Worm (Caenorhabditis elegans) whole organism, L3 larva: ENCODE measurements around the gene dpy-4.

ENCODE experiments used
- R02D3.7 ChIP-seq: fragments of 150-350 bp; optimal IDR thresholded peaks from 2 replicates; lab custom pipeline; 2014; ENCODE audit warnings: missing biosample characterization, missing genetic modification characterization
- aly-2 ChIP-seq: fragments of 150-350 bp; optimal IDR thresholded peaks from 2 replicates; lab custom pipeline; 2014; ENCODE audit warnings: missing biosample characterization, missing genetic modification characterization
- ama-1 ChIP-seq: fragments of 150-350 bp; optimal IDR thresholded peaks from 2 replicates; lab custom pipeline; 2018
- ceh-16 ChIP-seq: sonication (generic microtip); optimal IDR thresholded peaks from 2 replicates; lab custom pipeline; 2017; ENCODE audit warnings: missing biosample characterization, missing genetic modification characterization
- ceh-28 ChIP-seq: fragments of 150-350 bp; optimal IDR thresholded peaks from 2 replicates; lab custom pipeline; 2014; ENCODE audit warnings: missing biosample characterization, missing genetic modification reagents, missing genetic modification characterization
- ceh-82 ChIP-seq: fragments of 150-350 bp; optimal IDR thresholded peaks from 2 replicates; lab custom pipeline; 2014; ENCODE audit warnings: missing biosample characterization, missing genetic modification characterization
- ceh-9 ChIP-seq: sonication (generic microtip); optimal IDR thresholded peaks from 2 replicates; lab custom pipeline; 2018; ENCODE audit warnings: missing biosample characterization, missing genetic modification characterization
- daf-12 ChIP-seq: fragments of 150-350 bp; optimal IDR thresholded peaks from 2 replicates; lab custom pipeline; 2014; ENCODE audit warnings: missing biosample characterization, missing genetic modification reagents, missing genetic modification characterization
- egl-27 ChIP-seq: sonication (generic microtip); optimal IDR thresholded peaks from 4 replicates; lab custom pipeline; 2017; ENCODE audit warnings: missing biosample characterization, missing genetic modification reagents, missing genetic modification characterization
- egl-5 ChIP-seq: fragments of 150-350 bp; optimal IDR thresholded peaks from 2 replicates; lab custom pipeline; 2017; ENCODE audit warnings: missing biosample characterization, missing genetic modification reagents, missing genetic modification characterization, inconsistent platforms
- elt-1 ChIP-seq: fragments of 150-350 bp; optimal IDR thresholded peaks from 2 replicates; lab custom pipeline; 2014; ENCODE audit warnings: missing biosample characterization, missing genetic modification characterization
- elt-2 ChIP-seq: sonication (generic microtip); optimal IDR thresholded peaks from 2 replicates; lab custom pipeline; 2016; ENCODE audit warnings: missing genetic modification reagents, mild to moderate bottlenecking, missing genetic modification characterization, missing compliant biosample characterization
- elt-3 ChIP-seq, 3 experiments: fragments of 150-350 bp in 1 of 3; sonication (generic microtip) in 2 of 3; optimal IDR thresholded peaks; 2 replicates in 2 of 3; 4 replicates in 1 of 3; lab custom pipeline; 2014 to 2017; ENCODE audit warnings: missing biosample characterization in 3 of 3, missing genetic modification characterization in 3 of 3
- eor-1 ChIP-seq, 2 experiments: fragments of 150-350 bp; optimal IDR thresholded peaks; 2 replicates each; lab custom pipeline; 2014 to 2018; ENCODE audit warnings: missing biosample characterization in 2 of 2, missing genetic modification characterization in 2 of 2
- fkh-10 ChIP-seq: sonication (generic microtip); optimal IDR thresholded peaks from 2 replicates; lab custom pipeline; 2017; ENCODE audit warnings: missing biosample characterization, missing genetic modification reagents, missing genetic modification characterization
- fkh-2 ChIP-seq: fragments of 150-350 bp; optimal IDR thresholded peaks from 2 replicates; lab custom pipeline; 2014; ENCODE audit warnings: missing biosample characterization, missing genetic modification reagents, missing genetic modification characterization
- fos-1 ChIP-seq: fragments of 150-350 bp; optimal IDR thresholded peaks from 2 replicates; lab custom pipeline; 2014; ENCODE audit warnings: missing biosample characterization, missing genetic modification characterization
- jun-1 ChIP-seq: fragments of 150-350 bp; optimal IDR thresholded peaks from 2 replicates; lab custom pipeline; 2014; ENCODE audit warnings: missing biosample characterization, missing genetic modification reagents, missing genetic modification characterization
- lin-15B ChIP-seq: fragments of 150-350 bp; optimal IDR thresholded peaks from 2 replicates; lab custom pipeline; 2014; ENCODE audit warnings: missing biosample characterization, missing genetic modification characterization
- lin-39 ChIP-seq: fragments of 150-350 bp; optimal IDR thresholded peaks from 2 replicates; lab custom pipeline; 2018; ENCODE audit warnings: missing biosample characterization, missing genetic modification reagents, missing genetic modification characterization
- mdl-1 ChIP-seq: fragments of 150-350 bp; optimal IDR thresholded peaks from 2 replicates; lab custom pipeline; 2014; ENCODE audit warnings: missing biosample characterization, missing genetic modification characterization
- mml-1 ChIP-seq: fragments of 150-350 bp; sonication (generic microtip); optimal IDR thresholded peaks from 3 replicates; lab custom pipeline; 2014; ENCODE audit warnings: missing biosample characterization, missing genetic modification characterization
- nhr-11 ChIP-seq: fragments of 150-350 bp; optimal IDR thresholded peaks from 2 replicates; lab custom pipeline; 2014; ENCODE audit warnings: missing biosample characterization, missing genetic modification characterization
- nhr-12 ChIP-seq: fragments of 150-350 bp; optimal IDR thresholded peaks from 2 replicates; lab custom pipeline; 2014; ENCODE audit warnings: missing biosample characterization, missing genetic modification characterization
- nhr-237 ChIP-seq: fragments of 150-350 bp; optimal IDR thresholded peaks from 2 replicates; lab custom pipeline; 2014; ENCODE audit warnings: missing biosample characterization, missing genetic modification characterization
- nhr-25 ChIP-seq: sonication (generic microtip); optimal IDR thresholded peaks from 2 replicates; lab custom pipeline; 2017; ENCODE audit warnings: missing biosample characterization, missing genetic modification characterization
- nhr-28 ChIP-seq: fragments of 150-350 bp; optimal IDR thresholded peaks from 2 replicates; lab custom pipeline; 2014; ENCODE audit warnings: missing biosample characterization, missing genetic modification characterization
- nhr-43 ChIP-seq: sonication (generic microtip); optimal IDR thresholded peaks from 2 replicates; lab custom pipeline; 2016; ENCODE audit warnings: mild to moderate bottlenecking, missing genetic modification characterization, missing compliant biosample characterization; ENCODE audit not compliant: poor library complexity, severe bottlenecking
- nhr-67 ChIP-seq: fragments of 150-350 bp; optimal IDR thresholded peaks from 2 replicates; lab custom pipeline; 2014; ENCODE audit warnings: missing biosample characterization, missing genetic modification characterization
- nhr-76 ChIP-seq: fragments of 150-350 bp; sonication (generic microtip); optimal IDR thresholded peaks from 5 replicates; lab custom pipeline; 2014; ENCODE audit warnings: missing biosample characterization, missing genetic modification characterization
- nhr-77 ChIP-seq: fragments of 150-350 bp; optimal IDR thresholded peaks from 2 replicates; lab custom pipeline; 2014; ENCODE audit warnings: missing biosample characterization, missing genetic modification characterization
- pha-4 ChIP-seq: fragments of 150-350 bp; optimal IDR thresholded peaks from 2 replicates; lab custom pipeline; 2014; ENCODE audit warnings: missing biosample characterization, missing genetic modification reagents, missing genetic modification characterization
- pqm-1 ChIP-seq: fragments of 150-350 bp; optimal IDR thresholded peaks from 2 replicates; lab custom pipeline; 2017; ENCODE audit warnings: missing biosample characterization, missing genetic modification characterization, inconsistent platforms
- skn-1 ChIP-seq: fragments of 150-350 bp; optimal IDR thresholded peaks from 2 replicates; lab custom pipeline; 2014; ENCODE audit warnings: missing biosample characterization, missing genetic modification characterization
- tbx-2 ChIP-seq: sonication (generic microtip); optimal IDR thresholded peaks from 2 replicates; lab custom pipeline; 2016; ENCODE audit warnings: mild to moderate bottlenecking, missing genetic modification characterization, missing compliant biosample characterization
- unc-39 ChIP-seq: sonication (generic microtip); optimal IDR thresholded peaks from 4 replicates; lab custom pipeline; 2017; ENCODE audit warnings: missing biosample characterization, missing genetic modification characterization
- ztf-11 ChIP-seq: fragments of 150-350 bp; optimal IDR thresholded peaks from 2 replicates; lab custom pipeline; 2014; ENCODE audit warnings: missing biosample characterization, missing genetic modification characterization
- ztf-4 ChIP-seq: fragments of 150-350 bp; optimal IDR thresholded peaks from 2 replicates; lab custom pipeline; 2014; ENCODE audit warnings: missing biosample characterization, missing genetic modification characterization

The dpy-4 gene

ce11 chrIV:15012154-15012892 lies 25.7 kb upstream of the dpy-4 start:
- TF ChIP-seq unc-39 (tag; lab: Kevin White, UChicago), result no peak
- TF ChIP-seq nhr-43 (tag; lab: Kevin White, UChicago), result no peak
- TF ChIP-seq lin-39, result no peak
- no peak for TF ChIP-seq fkh-2
- no peak for TF ChIP-seq fkh-10 (GFP tag; lab: Kevin White, UChicago)
- TF ChIP-seq nhr-77, result no peak
- TF ChIP-seq daf-12 (tag; lab: Kevin White, UChicago), result no peak
- no peak for TF ChIP-seq elt-3 (tag; optimal IDR thresholded peaks at IDR 0.05; lab: Kevin White, UChicago)
- TF ChIP-seq nhr-237, result no peak
- no peak for TF ChIP-seq nhr-76 (tag; lab: Kevin White, UChicago)
- TF ChIP-seq pqm-1 (tag; lab: Kevin White, UChicago), result no peak
- TF ChIP-seq lin-15B (tag; lab: Kevin White, UChicago), result no peak
- TF ChIP-seq elt-1 (tag; lab: Kevin White, UChicago), result no peak
- no peak for TF ChIP-seq elt-2
- TF ChIP-seq ceh-28 (tag; lab: Kevin White, UChicago), result no peak
- TF ChIP-seq ama-1, result no peak
- no peak for TF ChIP-seq mml-1 (tag; lab: Kevin White, UChicago)
- no peak for TF ChIP-seq eor-1 (tag; optimal IDR thresholded peaks at IDR 0.05; lab: Kevin White, UChicago)
- TF ChIP-seq, all 47 proteins: peak for 0

- no peak for TF ChIP-seq egl-27 (tag; lab: Kevin White, UChicago)
- no peak for TF ChIP-seq jun-1 (tag; lab: Kevin White, UChicago)
- TF ChIP-seq nhr-67 (tag; lab: Kevin White, UChicago), result no peak
- TF ChIP-seq mdl-1, result no peak
- no peak for TF ChIP-seq lin-15B (tag; lab: Kevin White, UChicago)
- TF ChIP-seq fos-1 (tag; lab: Kevin White, UChicago), result no peak
- no peak for TF ChIP-seq pqm-1 (tag; lab: Kevin White, UChicago)
- TF ChIP-seq egl-5 (tag; lab: Kevin White, UChicago), result no peak
- TF ChIP-seq ceh-82 (tag; lab: Kevin White, UChicago), result no peak
- no peak for TF ChIP-seq nhr-77
- no peak for TF ChIP-seq nhr-25
- no peak for TF ChIP-seq ztf-4 (tag; lab: Kevin White, UChicago)
- TF ChIP-seq ceh-28 (tag; lab: Kevin White, UChicago), result no peak
- no peak for TF ChIP-seq ceh-16 (tag; lab: Kevin White, UChicago)
- no peak for TF ChIP-seq nhr-28
- TF ChIP-seq ztf-11 (tag; lab: Kevin White, UChicago), result no peak
- no peak for TF ChIP-seq ceh-9 (tag; lab: Kevin White, UChicago)
- TF ChIP-seq tbx-2, result no peak
Observed at ce11 chrIV:15011169-15011568, 24.6 kb upstream of the dpy-4 start.

- no peak for TF ChIP-seq nhr-77
- TF ChIP-seq jun-1 (tag; lab: Kevin White, UChicago), result no peak
- no peak for TF ChIP-seq nhr-12 (tag; lab: Kevin White, UChicago)
- TF ChIP-seq lin-15B (tag; lab: Kevin White, UChicago), result no peak
- no peak for TF ChIP-seq nhr-11 (tag; lab: Kevin White, UChicago)
- no peak for TF ChIP-seq pha-4 (tag; lab: Kevin White, UChicago)
- no peak for TF ChIP-seq unc-39 (tag; lab: Kevin White, UChicago)
- TF ChIP-seq ama-1, result no peak
- no peak for TF ChIP-seq mml-1 (tag; lab: Kevin White, UChicago)
- no peak for TF ChIP-seq skn-1
- no peak for TF ChIP-seq nhr-25
- no peak for TF ChIP-seq nhr-28
- TF ChIP-seq nhr-237, result no peak
- no peak for TF ChIP-seq ztf-11 (tag; lab: Kevin White, UChicago)
- TF ChIP-seq daf-12 (tag; lab: Kevin White, UChicago), result no peak
- no peak for TF ChIP-seq tbx-2
- no peak for TF ChIP-seq fos-1 (tag; lab: Kevin White, UChicago)
- TF ChIP-seq R02D3.7 (tag; lab: Kevin White, UChicago), result no peak
- no peak for TF ChIP-seq aly-2 (tag; lab: Kevin White, UChicago)
Observed at ce11 chrIV:15008200-15008599, 21.6 kb upstream of the dpy-4 start.
